Fruit fly (Drosophila melanogaster): Measurements from ENCODE around the gene CG15865.

Gene CG15865

DNA sequence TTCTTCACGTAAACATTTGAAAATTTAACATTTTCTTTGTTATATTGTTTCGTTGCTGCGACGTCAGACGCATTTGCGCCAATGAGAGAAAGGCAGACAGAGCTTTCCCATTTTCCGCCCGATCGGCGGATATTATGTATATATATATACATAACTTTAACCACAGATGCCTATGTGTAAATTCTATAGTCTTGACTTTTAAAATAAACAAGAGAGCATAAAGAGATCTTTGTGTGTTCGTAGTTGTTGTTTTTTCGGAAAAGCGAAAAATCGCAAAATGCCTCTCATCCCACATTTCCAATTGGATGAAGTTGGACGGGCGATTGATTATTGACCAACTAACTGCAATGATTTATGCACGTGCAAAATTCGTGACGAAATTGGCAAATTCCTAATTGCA is 12.4 kb upstream of the CG15865 start, which contains the start of gene CG13012:
Gene CG13012 (minus strand): TSS at position 101 of the 400 bp plus-strand sequence.
- peak; percentile 52 for TF ChIP-seq Eip78C (GFP tag)
- no peak for TF ChIP-seq CG11294 (GFP tag; IDR thresholded peaks at IDR 0.05)

DNA sequence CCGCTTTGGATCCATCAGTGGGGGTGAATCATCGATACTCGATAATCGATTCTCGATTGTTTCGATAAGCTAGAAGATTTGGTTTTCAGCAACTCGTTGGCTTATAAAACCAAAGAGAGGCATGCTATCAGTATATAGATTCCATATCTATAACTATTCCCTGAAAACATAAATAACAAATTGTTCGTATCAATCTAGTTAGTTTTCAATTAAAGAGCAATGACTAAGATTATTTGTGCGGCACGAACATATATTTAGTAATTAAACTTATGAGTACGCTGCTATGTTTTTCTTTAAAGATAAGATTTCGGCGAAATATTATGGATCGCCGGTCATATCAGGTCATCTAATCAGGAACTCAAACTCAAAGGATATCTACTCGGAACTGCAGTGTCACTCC is 10.3 kb upstream of the CG15865 start:
- TF ChIP-seq Sox15 (GFP tag; optimal IDR thresholded peaks at IDR 0.05) (no peak), esn (GFP tag; optimal IDR thresholded peaks at IDR 0.05) (no peak), Smox (GFP tag; optimal IDR thresholded peaks at IDR 0.05) (no peak), Lpt (GFP tag; optimal IDR thresholded peaks at IDR 0.05) (no peak), Ets21C (GFP tag; optimal IDR thresholded peaks at IDR 0.05) (no peak), dac (GFP tag; optimal IDR thresholded peaks at IDR 0.05) (no peak), CG9139 (GFP tag; optimal IDR thresholded peaks at IDR 0.05) (no peak), CG15336 (GFP tag; IDR thresholded peaks at IDR 0.05) (no peak), Sox14 (GFP tag; optimal IDR thresholded peaks at IDR 0.05) (no peak), CG6808 (GFP tag; optimal IDR thresholded peaks at IDR 0.05) (no peak), achi (GFP tag; optimal IDR thresholded peaks at IDR 0.05) (no peak), topi (GFP tag; optimal IDR thresholded peaks at IDR 0.05) (no peak), acj6 (GFP tag; optimal IDR thresholded peaks at IDR 0.05) (no peak), net (GFP tag; optimal IDR thresholded peaks at IDR 0.05) (no peak), CG6854 (GFP tag; optimal IDR thresholded peaks at IDR 0.05) (no peak), eg (GFP tag; IDR thresholded peaks at IDR 0.05) (no peak), salr (GFP tag; optimal IDR thresholded peaks at IDR 0.05) (no peak), CG3032 (tag; optimal IDR thresholded peaks at IDR 0.05) (no peak), ss (GFP tag; optimal IDR thresholded peaks at IDR 0.05) (no peak), CG11762 (GFP tag; optimal IDR thresholded peaks at IDR 0.05; ENCODE audit: insufficient read depth) (no peak)

DNA sequence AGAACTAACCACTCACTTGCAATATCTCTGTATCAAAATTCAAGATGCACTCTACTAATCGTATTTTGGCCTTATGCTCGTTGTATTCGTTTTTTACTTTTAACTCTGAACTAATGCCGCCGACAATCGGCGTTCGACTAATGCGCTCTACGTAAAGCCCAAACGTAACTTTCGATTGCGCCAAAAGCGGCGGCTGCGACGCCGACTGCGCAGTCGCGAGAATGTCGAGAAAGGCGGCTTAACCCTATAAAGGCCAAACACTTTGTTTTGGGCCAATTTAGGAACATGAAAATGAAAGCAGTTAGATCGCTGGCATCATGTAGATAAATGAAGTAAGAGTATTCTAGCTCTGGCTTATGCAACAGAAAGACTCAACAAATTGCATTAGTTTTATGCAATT is 8.6 kb upstream of the CG15865 start:
- TF ChIP-seq Smox (GFP tag; optimal IDR thresholded peaks at IDR 0.05) = no peak
- no peak for TF ChIP-seq Sox102F (GFP tag; optimal IDR thresholded peaks at IDR 0.05)
- TF ChIP-seq achi (GFP tag; optimal IDR thresholded peaks at IDR 0.05) = no peak
- no peak for TF ChIP-seq Met (GFP tag; optimal IDR thresholded peaks at IDR 0.05)
- no peak for TF ChIP-seq lz (GFP tag; optimal IDR thresholded peaks at IDR 0.05)
- TF ChIP-seq CG8632 (GFP tag; optimal IDR thresholded peaks at IDR 0.05) = no peak
- TF ChIP-seq CG11762 (GFP tag; optimal IDR thresholded peaks at IDR 0.05; ENCODE audit: insufficient read depth) = no peak
- no peak for TF ChIP-seq Eip75B (GFP tag; optimal IDR thresholded peaks at IDR 0.05)
- TF ChIP-seq dsx (GFP tag; optimal IDR thresholded peaks at IDR 0.05; ENCODE audit: poor library complexity, severe bottlenecking) = no peak

DNA sequence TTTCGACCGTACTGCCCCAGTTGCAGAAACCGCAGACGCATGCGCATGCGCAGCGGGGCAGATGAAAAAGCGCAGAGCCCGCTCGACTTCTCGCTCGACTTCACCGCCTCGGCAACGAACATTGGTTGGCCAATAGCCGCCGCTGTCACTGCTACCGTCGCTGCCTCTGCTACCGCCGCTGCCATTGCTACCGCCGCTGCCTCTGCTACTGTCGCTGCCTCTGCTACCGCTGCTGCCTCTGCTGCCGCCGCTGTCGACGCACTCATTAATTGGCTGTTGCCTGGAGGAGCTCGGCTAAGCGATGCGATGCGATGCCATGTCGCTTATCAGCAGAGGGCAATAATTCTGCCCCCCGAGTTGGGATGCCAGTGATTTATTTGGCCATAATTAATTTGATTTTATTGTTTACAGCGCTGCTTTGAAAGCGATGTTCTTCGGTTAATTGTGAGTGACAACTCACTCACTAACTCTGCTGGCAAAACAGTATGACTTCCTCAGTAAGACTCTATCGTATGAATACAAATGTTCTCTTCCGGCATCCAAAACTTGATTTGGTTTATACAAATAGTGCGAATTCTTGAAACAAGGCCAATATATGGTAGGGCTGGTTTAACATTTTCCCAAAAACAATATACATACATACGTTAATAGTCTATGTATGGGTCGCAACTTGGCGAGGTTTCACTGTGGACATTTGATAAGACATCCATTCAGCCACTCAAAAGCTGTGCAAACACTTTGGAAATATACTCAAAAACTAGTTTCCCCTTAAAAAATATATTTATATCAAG is 6.6 kb upstream of the CG15865 start:
- peak; percentile 6 for TF ChIP-seq lz (GFP tag; optimal IDR thresholded peaks at IDR 0.05)
- peak; percentile 19 for TF ChIP-seq CG32006 (GFP tag; optimal IDR thresholded peaks at IDR 0.05)
- TF ChIP-seq vri (GFP tag; optimal IDR thresholded peaks at IDR 0.05) = no peak
- no peak for TF ChIP-seq dsx (GFP tag; optimal IDR thresholded peaks at IDR 0.05; ENCODE audit: poor library complexity, severe bottlenecking)
- no peak for TF ChIP-seq CG6276 (GFP tag; optimal IDR thresholded peaks at IDR 0.05)
- TF ChIP-seq spab (GFP tag; optimal IDR thresholded peaks at IDR 0.05) = no peak
- no peak for TF ChIP-seq CG10669 (GFP tag; optimal IDR thresholded peaks at IDR 0.05)
- TF ChIP-seq Eip93F (GFP tag; optimal IDR thresholded peaks at IDR 0.05) = no peak
- no peak for TF ChIP-seq CG8319 (GFP tag; optimal IDR thresholded peaks at IDR 0.05)
- no peak for TF ChIP-seq fd59A (GFP tag; optimal IDR thresholded peaks at IDR 0.05)
- TF ChIP-seq topi (GFP tag; optimal IDR thresholded peaks at IDR 0.05) = peak; percentile 8
- no peak for TF ChIP-seq dac (GFP tag; optimal IDR thresholded peaks at IDR 0.05)
- TF ChIP-seq Hr4 (GFP tag; optimal IDR thresholded peaks at IDR 0.05) = peak; percentile 16
- TF ChIP-seq Smox (GFP tag; optimal IDR thresholded peaks at IDR 0.05) = no peak
- TF ChIP-seq CG7368 (GFP tag; optimal IDR thresholded peaks at IDR 0.05) = no peak
- TF ChIP-seq Eip75B (GFP tag; optimal IDR thresholded peaks at IDR 0.05) = no peak
- no peak for TF ChIP-seq CG16779 (tag; optimal IDR thresholded peaks at IDR 0.05)
- peak; percentile 63 for TF ChIP-seq Eip78C (GFP tag)
- TF ChIP-seq OdsH (GFP tag; optimal IDR thresholded peaks at IDR 0.05) = peak; percentile 10
- TF ChIP-seq CG6792 (GFP tag; optimal IDR thresholded peaks at IDR 0.05) = no peak
- TF ChIP-seq Blimp-1 (GFP tag; optimal IDR thresholded peaks at IDR 0.05) = no peak
- no peak for TF ChIP-seq CG3919 (GFP tag; optimal IDR thresholded peaks at IDR 0.05)
- no peak for TF ChIP-seq CG9139 (GFP tag; optimal IDR thresholded peaks at IDR 0.05)
- no peak for TF ChIP-seq Sox14 (GFP tag; optimal IDR thresholded peaks at IDR 0.05)
- TF ChIP-seq Sox15 (GFP tag; optimal IDR thresholded peaks at IDR 0.05) = no peak
- TF ChIP-seq CG3032 (tag; optimal IDR thresholded peaks at IDR 0.05) = no peak
- no peak for TF ChIP-seq CG6808 (GFP tag; optimal IDR thresholded peaks at IDR 0.05)
- no peak for TF ChIP-seq CG8632 (GFP tag; optimal IDR thresholded peaks at IDR 0.05)
